Fruit fly (Drosophila melanogaster): Measurements from ENCODE around the gene yip7.
A peak's percentile ranks its signal among the peaks of the same experiment; 100 is the strongest.

Gene yip7

DNA sequence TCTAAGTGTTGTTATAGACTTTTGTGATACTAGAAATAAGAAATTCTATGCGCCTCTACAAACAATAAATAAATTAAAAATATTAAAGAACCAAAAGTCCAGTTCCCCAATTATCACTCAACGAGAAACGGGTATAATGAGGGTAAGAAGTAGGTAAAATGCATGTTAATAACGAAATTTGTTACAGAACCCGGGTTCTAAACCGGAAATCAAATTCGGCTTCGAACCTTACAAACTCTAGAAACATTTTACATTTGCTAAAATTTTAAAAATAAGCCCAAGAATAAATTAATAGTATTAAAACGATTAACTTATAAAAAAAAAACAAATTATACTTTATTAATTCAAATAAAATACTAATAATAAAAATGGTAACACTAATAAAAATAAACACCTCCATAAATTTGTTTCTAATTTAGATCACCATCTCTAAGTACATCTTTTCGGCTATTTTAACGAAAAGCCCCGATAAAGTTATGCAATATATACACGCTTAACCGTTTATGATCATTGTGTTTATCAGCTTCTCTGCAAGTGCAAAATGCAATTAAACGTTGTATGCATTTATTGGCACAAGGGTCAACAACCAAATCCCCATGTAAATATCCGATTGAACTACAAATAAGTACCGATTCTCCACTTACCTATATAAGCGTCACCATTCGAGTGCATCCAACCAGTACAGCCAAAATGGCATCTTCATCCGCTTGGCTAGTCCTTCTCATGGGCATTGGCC lies 36.6 kb downstream of the yip7 start, which contains the start of gene CG6602 (continued):
- TF ChIP-seq NfI (GFP tag; optimal IDR thresholded peaks at IDR 0.05) (peak; percentile 90), CG17612 (GFP tag; IDR thresholded peaks at IDR 0.05) (peak; percentile 7; the same call in 1 of the 2 replicates), CG16815 (GFP tag; optimal IDR thresholded peaks at IDR 0.05) (peak; percentile 35), aop (GFP tag; IDR thresholded peaks at IDR 0.05) (no peak), HLHmδ (GFP tag; optimal IDR thresholded peaks at IDR 0.05) (no peak), NFAT (GFP tag; IDR thresholded peaks at IDR 0.05) (peak; percentile 87), CG4282 (GFP tag; optimal IDR thresholded peaks at IDR 0.05) (no peak), h (optimal IDR thresholded peaks at IDR 0.05) (no peak), mld (GFP tag; IDR thresholded peaks at IDR 0.05; ENCODE audit: partially characterized antibody) (no peak), cad (GFP tag; optimal IDR thresholded peaks at IDR 0.05) (no peak), twi (tag; optimal IDR thresholded peaks at IDR 0.05) (no peak), CG15514 (GFP tag; optimal IDR thresholded peaks at IDR 0.05) (peak; percentile 82), Dip2 (GFP tag; IDR thresholded peaks at IDR 0.05) (no peak), jigr1 (GFP tag; IDR thresholded peaks at IDR 0.05) (no peak; the same call in 2 of the 3 replicates), unc-4 (GFP tag; IDR thresholded peaks at IDR 0.05; ENCODE audit: partially characterized antibody) (no peak), Xbp1 (GFP tag; optimal IDR thresholded peaks at IDR 0.05) (peak; percentile 72), Sox100B (GFP tag; optimal IDR thresholded peaks at IDR 0.05) (peak; percentile 75), Taf1 (GFP tag; IDR thresholded peaks at IDR 0.05) (no peak; the same call in 1 of the 2 replicates), Oli (tag; optimal IDR thresholded peaks at IDR 0.05) (peak; percentile 37), Atf6 (GFP tag; IDR thresholded peaks at IDR 0.05) (peak; percentile 17; the same call in 1 of the 2 replicates), CG3163 (GFP tag; optimal IDR thresholded peaks at IDR 0.05) (no peak), CG31224 (GFP tag; IDR thresholded peaks at IDR 0.05) (peak; percentile 73), MTF-1 (GFP tag; optimal IDR thresholded peaks at IDR 0.05; ENCODE audit: borderline replicate concordance) (peak; percentile 86), CG2199 (GFP tag; IDR thresholded peaks at IDR 0.05) (peak; percentile 57; the same call in 2 of the 3 replicates), zfh1 (GFP tag; IDR thresholded peaks at IDR 0.05) (peak; percentile 79), odd (GFP tag; optimal IDR thresholded peaks at IDR 0.05) (peak; percentile 45), shn (GFP tag; optimal IDR thresholded peaks at IDR 0.05) (peak; percentile 37), CG1529 (GFP tag; optimal IDR thresholded peaks at IDR 0.05) (peak; percentile 28), CG10462 (GFP tag; optimal IDR thresholded peaks at IDR 0.05) (no peak), tap (tag; optimal IDR thresholded peaks at IDR 0.05) (peak; percentile 14), Myb (GFP tag; optimal IDR thresholded peaks at IDR 0.05) (peak; percentile 8), Side (GFP tag; optimal IDR thresholded peaks at IDR 0.05) (peak; percentile 45), Atf3 (GFP tag; optimal IDR thresholded peaks at IDR 0.05) (no peak), CG32772 (GFP tag; IDR thresholded peaks at IDR 0.05) (peak; percentile 58), row (GFP tag; IDR thresholded peaks at IDR 0.05) (0 out of 3 replicates have a peak, but pooled peaks have one; percentile 18), Optix (GFP tag; IDR thresholded peaks at IDR 0.05) (peak; percentile 5; the same call in 1 of the 3 replicates), Lpt (GFP tag; optimal IDR thresholded peaks at IDR 0.05) (no peak), CG1602 (GFP tag; optimal IDR thresholded peaks at IDR 0.05) (peak; percentile 38), CG14965 (GFP tag; optimal IDR thresholded peaks at IDR 0.05; ENCODE audit: borderline replicate concordance) (no peak), jing (GFP tag; optimal IDR thresholded peaks at IDR 0.05) (peak; percentile 39), CG15601 (tag; optimal IDR thresholded peaks at IDR 0.05) (peak; percentile 29), CG6272 (GFP tag; IDR thresholded peaks at IDR 0.05) (peak; percentile 72), dysf (GFP tag; IDR thresholded peaks at IDR 0.05) (peak; percentile 76; the same call in 2 of the 3 replicates), cas (GFP tag; IDR thresholded peaks at IDR 0.05) (peak; percentile 69), C15 (GFP tag; IDR thresholded peaks at IDR 0.05) (peak; percentile 42; the same call in 1 of the 3 replicates), Oaz (GFP tag; IDR thresholded peaks at IDR 0.05) (peak; percentile 38; the same call in 1 of the 2 replicates), Blimp-1 (GFP tag; optimal IDR thresholded peaks at IDR 0.05) (peak; percentile 59), gt (GFP tag; IDR thresholded peaks at IDR 0.05) (peak; percentile 67), grn (GFP tag; optimal IDR thresholded peaks at IDR 0.05) (peak; percentile 37), CG18262 (tag; optimal IDR thresholded peaks at IDR 0.05) (peak; percentile 53)
